Worm (Caenorhabditis elegans): Measurements from ENCODE around the gene F52D10.4.

ce11 chrX:11605214-11605765 is 12.0 kb upstream of the F52D10.4 start, which contains the start of gene ftt-2:
- TF ChIP-seq ceh-43 (GFP tag; optimal IDR thresholded peaks at IDR 0.05) (no peak), snpc-4 (tag; optimal IDR thresholded peaks at IDR 0.05) (no peak), lsy-2 (tag; optimal IDR thresholded peaks at IDR 0.05) (no peak), elt-3 (tag; optimal IDR thresholded peaks at IDR 0.05) (no peak), nhr-28 (tag; optimal IDR thresholded peaks at IDR 0.05) (no peak), lin-32 (GFP tag; optimal IDR thresholded peaks at IDR 0.05) (no peak), unc-62 (GFP tag; optimal IDR thresholded peaks at IDR 0.05) (no peak), ceh-39 (tag; optimal IDR thresholded peaks at IDR 0.05) (no peak), tbx-8 (GFP tag; optimal IDR thresholded peaks at IDR 0.05) (no peak), pha-4 (tag; optimal IDR thresholded peaks at IDR 0.05) (no peak), unc-39 (tag; optimal IDR thresholded peaks at IDR 0.05) (no peak), lin-13 (tag; optimal IDR thresholded peaks at IDR 0.05) (no peak), mep-1 (tag; optimal IDR thresholded peaks at IDR 0.05) (no peak), nhr-12 (tag; optimal IDR thresholded peaks at IDR 0.05) (no peak)
